Worm (Caenorhabditis elegans): ENCODE results near the gene C55A6.12.

DNA sequence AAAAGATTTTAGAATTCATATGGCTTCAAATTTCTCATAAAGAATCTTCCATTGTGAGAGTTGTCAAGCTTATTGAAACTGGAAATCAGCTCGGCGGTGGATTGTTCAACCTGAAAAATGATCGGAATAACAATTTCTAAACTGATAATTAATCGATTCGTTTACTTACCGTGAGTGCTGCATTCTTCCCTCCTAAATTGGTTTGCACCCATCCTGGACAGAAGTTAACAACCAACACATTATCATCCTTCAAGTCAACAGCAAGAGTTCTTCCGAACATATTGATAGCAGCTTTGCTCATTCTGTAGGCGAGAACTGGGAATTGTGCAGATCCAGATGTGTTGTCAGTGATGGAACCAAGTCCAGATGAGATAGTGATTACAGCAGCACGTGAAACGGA, 12.2 kb upstream of the C55A6.12 start:
- TF ChIP-seq nhr-12 (tag; optimal IDR thresholded peaks at IDR 0.05) = no peak
- no peak for TF ChIP-seq nhr-237 (tag; optimal IDR thresholded peaks at IDR 0.05)
- TF ChIP-seq nhr-11 (tag; optimal IDR thresholded peaks at IDR 0.05) = no peak
- TF ChIP-seq nhr-77 (tag; optimal IDR thresholded peaks at IDR 0.05) = no peak
- TF ChIP-seq unc-86 (tag; optimal IDR thresholded peaks at IDR 0.05) = no peak
